Worm (Caenorhabditis elegans) whole organism, L1 larva: Measurements from ENCODE around the gene K08D9.6.

Experiments
- Y116A8C.19 ChIP-seq: sonication (generic microtip); optimal IDR thresholded peaks from 2 replicates; lab custom pipeline; 2016; ENCODE audit warnings: missing compliant biosample characterization, missing genetic modification characterization, borderline replicate concordance
- ces-1 ChIP-seq: fragments of 150-350 bp; optimal IDR thresholded peaks from 2 replicates; lab custom pipeline; 2014; ENCODE audit warnings: missing biosample characterization, missing genetic modification reagents, missing genetic modification characterization

- TF ChIP-seq Y116A8C.19 (tag; lab: Kevin White, UChicago) (no peak), ces-1 (GFP tag; lab: Kevin White, UChicago) (no peak)
Measured at ce11 chrV:3273156-3273555, 38.4 kb upstream of the K08D9.6 start, which contains the start of gene T28A11.20.
